Fruit fly (Drosophila melanogaster) whole organism, embryonic: Measurements from ENCODE around the gene CG13603.

Source experiments
- Atf-2 ChIP-seq: fragments of 200-800 bp; sonication (Bioruptor generic); optimal IDR thresholded peaks from 2 replicates; lab custom pipeline; 2016; ENCODE audit warnings: missing biosample characterization, missing genetic modification characterization
- CG11247 ChIP-seq: fragments of 200-800 bp; sonication (Bioruptor generic); IDR thresholded peaks from 2 replicates; pipeline ENCODE4 v1.3.6; 2022; ENCODE audit warnings: missing biosample characterization, missing genetic modification characterization
- CG11696 ChIP-seq: fragments of 200-800 bp; sonication (Bioruptor generic); IDR thresholded peaks from 2 replicates; pipeline ENCODE4 v1.3.6; 2022; ENCODE audit warnings: missing biosample characterization, missing genetic modification characterization
- CG13296 ChIP-seq: fragments of 200-800 bp; sonication (Bioruptor generic); optimal IDR thresholded peaks from 3 replicates; lab custom pipeline; 2018; ENCODE audit warnings: missing biosample characterization, mild to moderate bottlenecking, missing genetic modification characterization
- CG17186 ChIP-seq: fragments of 200-800 bp; sonication (Bioruptor generic); optimal IDR thresholded peaks from 3 replicates; lab custom pipeline; 2017; ENCODE audit warnings: missing biosample characterization, missing genetic modification reagents, missing genetic modification characterization
- CG17568 ChIP-seq: fragments of 200-800 bp; sonication (Bioruptor generic); optimal IDR thresholded peaks from 2 replicates; lab custom pipeline; 2018; ENCODE audit warnings: missing biosample characterization, mild to moderate bottlenecking, missing genetic modification characterization, moderate library complexity
- CG18764 ChIP-seq: fragments of 200-800 bp; sonication (Bioruptor generic); optimal IDR thresholded peaks from 3 replicates; lab custom pipeline; 2016; ENCODE audit warnings: missing biosample characterization, missing genetic modification characterization
- CG2199 ChIP-seq: fragments of 200-800 bp; sonication (Bioruptor generic); IDR thresholded peaks from 3 replicates; pipeline ENCODE4 v1.3.6; 2022; ENCODE audit warnings: missing biosample characterization, missing genetic modification characterization
- CG31441 ChIP-seq: fragments of 200-800 bp; sonication (Bioruptor generic); IDR thresholded peaks from 2 replicates; pipeline ENCODE4 v1.3.6; 2022; ENCODE audit warnings: missing biosample characterization, missing genetic modification characterization
- CG4707 ChIP-seq: fragments of 200-800 bp; sonication (Bioruptor generic); optimal IDR thresholded peaks from 2 replicates; lab custom pipeline; 2018; ENCODE audit warnings: missing biosample characterization, mild to moderate bottlenecking, missing genetic modification characterization, moderate library complexity
- CG5953 ChIP-seq: fragments of 200-800 bp; sonication (Bioruptor generic); IDR thresholded peaks from 2 replicates; pipeline ENCODE4 v1.3.6; 2022; ENCODE audit warnings: missing biosample characterization, missing genetic modification characterization
- CG6854 ChIP-seq: fragments of 200-800 bp; sonication (Bioruptor generic); optimal IDR thresholded peaks from 3 replicates; lab custom pipeline; 2017; ENCODE audit warnings: missing biosample characterization, mild to moderate bottlenecking, missing genetic modification characterization
- CG7271 ChIP-seq: fragments of 200-800 bp; sonication (Bioruptor generic); optimal IDR thresholded peaks from 2 replicates; lab custom pipeline; 2018; ENCODE audit warnings: missing biosample characterization, mild to moderate bottlenecking, missing genetic modification characterization, moderate library complexity
- CG7839 ChIP-seq: fragments of 200-800 bp; sonication (Bioruptor generic); optimal IDR thresholded peaks from 3 replicates; lab custom pipeline; 2018; ENCODE audit warnings: missing biosample characterization, mild to moderate bottlenecking, missing genetic modification characterization, moderate library complexity
- CG8089 ChIP-seq: fragments of 200-800 bp; sonication (Bioruptor generic); optimal IDR thresholded peaks from 3 replicates; lab custom pipeline; 2016; ENCODE audit warnings: missing biosample characterization, missing genetic modification characterization
- CG8944 ChIP-seq: fragments of 200-800 bp; sonication (Bioruptor generic); optimal IDR thresholded peaks from 3 replicates; lab custom pipeline; 2016; ENCODE audit warnings: missing biosample characterization, missing genetic modification characterization
- CG9437 ChIP-seq: fragments of 200-800 bp; sonication (Bioruptor generic); optimal IDR thresholded peaks from 2 replicates; lab custom pipeline; 2018; ENCODE audit warnings: missing biosample characterization, mild to moderate bottlenecking, missing genetic modification characterization
- CG9797 ChIP-seq: fragments of 200-800 bp; sonication (Bioruptor generic); optimal IDR thresholded peaks from 3 replicates; lab custom pipeline; 2018; ENCODE audit warnings: missing biosample characterization, mild to moderate bottlenecking, missing genetic modification characterization
- CG9876 ChIP-seq: fragments of 200-800 bp; sonication (Bioruptor generic); optimal IDR thresholded peaks from 2 replicates; lab custom pipeline; 2016; ENCODE audit warnings: missing biosample characterization, missing genetic modification characterization
- CG9932 ChIP-seq: fragments of 200-800 bp; sonication (Bioruptor generic); IDR thresholded peaks from 2 replicates; pipeline ENCODE4 v1.3.6; 2022; ENCODE audit warnings: missing biosample characterization, missing genetic modification characterization
- CTCF ChIP-seq: fragments of 200-800 bp; sonication (Bioruptor generic); optimal IDR thresholded peaks from 2 replicates; lab custom pipeline; 2017; ENCODE audit warnings: missing biosample characterization, mild to moderate bottlenecking, missing genetic modification characterization, moderate library complexity
- Ets65A ChIP-seq: fragments of 200-800 bp; sonication (Bioruptor generic); peaks from one replicate; lab custom pipeline; 2016; ENCODE audit warnings: missing biosample characterization, missing genetic modification characterization
- Ets97D ChIP-seq: fragments of 200-800 bp; sonication (Bioruptor generic); optimal IDR thresholded peaks from 3 replicates; lab custom pipeline; 2016; ENCODE audit warnings: missing biosample characterization, missing genetic modification characterization
- Fer3 ChIP-seq: fragments of 200-800 bp; sonication (Bioruptor generic); optimal IDR thresholded peaks from 2 replicates; lab custom pipeline; 2018; ENCODE audit warnings: missing biosample characterization, mild to moderate bottlenecking, missing genetic modification characterization, moderate library complexity
- Hr3 ChIP-seq: fragments of 200-800 bp; sonication (Bioruptor generic); optimal IDR thresholded peaks from 3 replicates; lab custom pipeline; 2016; ENCODE audit warnings: missing biosample characterization, missing genetic modification characterization
- Hr78 ChIP-seq, 2 experiments: fragments of 200-800 bp in 1 of 2; fragments of >200 bp in 1 of 2; sonication (Bioruptor generic) in 1 of 2; optimal IDR thresholded peaks; 2 replicates each; lab custom pipeline; 2017 to 2019; ENCODE audit warnings: missing biosample characterization in 2 of 2, missing genetic modification characterization in 2 of 2, mild to moderate bottlenecking in 1 of 2, moderate library complexity in 1 of 2
- Med ChIP-seq: fragments of 200-800 bp; sonication (Bioruptor generic); peaks from one replicate; lab custom pipeline; 2016; ENCODE audit warnings: missing biosample characterization, missing genetic modification characterization, mild to moderate bottlenecking, inconsistent platforms, moderate library complexity
- Nf-YB ChIP-seq: fragments of 200-800 bp; sonication (Bioruptor generic); optimal IDR thresholded peaks from 3 replicates; lab custom pipeline; 2019; ENCODE audit warnings: missing biosample characterization, mild to moderate bottlenecking, missing genetic modification characterization, moderate library complexity
- Oaz ChIP-seq: fragments of 200-800 bp; sonication (Bioruptor generic); IDR thresholded peaks from 2 replicates; pipeline ENCODE4 v1.3.6; 2022; ENCODE audit warnings: missing biosample characterization, missing genetic modification characterization
- Opbp ChIP-seq: fragments of 200-800 bp; sonication (Bioruptor generic); IDR thresholded peaks from 3 replicates; pipeline ENCODE4 v1.3.6; 2022; ENCODE audit warnings: missing biosample characterization, missing genetic modification characterization; ENCODE audit not compliant: partially characterized antibody
- Sin3A ChIP-seq: fragments of >200 bp; optimal IDR thresholded peaks from 2 replicates; lab custom pipeline; 2018
- Six4 ChIP-seq: fragments of 200-800 bp; sonication (Bioruptor generic); optimal IDR thresholded peaks from 2 replicates; lab custom pipeline; 2016; ENCODE audit warnings: missing biosample characterization, missing genetic modification characterization
- abd-A ChIP-seq: fragments of 200-800 bp; sonication (Bioruptor generic); optimal IDR thresholded peaks from 3 replicates; lab custom pipeline; 2019; ENCODE audit warnings: missing biosample characterization, mild to moderate bottlenecking, missing genetic modification characterization, moderate library complexity
- ara ChIP-seq: fragments of 200-800 bp; sonication (Bioruptor generic); IDR thresholded peaks from 2 replicates; pipeline ENCODE4 v1.3.6; 2022; ENCODE audit warnings: missing biosample characterization, missing genetic modification characterization
- cad ChIP-seq: fragments of >200 bp; optimal IDR thresholded peaks from 2 replicates; lab custom pipeline; 2017; ENCODE audit warnings: missing biosample characterization, missing genetic modification characterization
- da ChIP-seq: fragments of 200-800 bp; sonication (Bioruptor generic); optimal IDR thresholded peaks from 2 replicates; lab custom pipeline; 2016; ENCODE audit warnings: missing biosample characterization, missing genetic modification characterization
- en ChIP-seq: fragments of 200-800 bp; sonication (Bioruptor generic); optimal IDR thresholded peaks from 2 replicates; lab custom pipeline; 2016; ENCODE audit warnings: missing biosample characterization, missing genetic modification characterization
- eve ChIP-seq, 2 experiments: fragments of >200 bp; optimal IDR thresholded peaks; 2 replicates each; lab custom pipeline; 2017; ENCODE audit warnings: missing biosample characterization in 2 of 2, missing genetic modification characterization in 2 of 2
- gcm ChIP-seq: fragments of 200-800 bp; sonication (Bioruptor generic); optimal IDR thresholded peaks from 2 replicates; lab custom pipeline; 2019; ENCODE audit warnings: missing biosample characterization, mild to moderate bottlenecking, missing genetic modification characterization, moderate library complexity
- gro ChIP-seq: fragments of 200-800 bp; sonication (Bioruptor generic); optimal IDR thresholded peaks from 2 replicates; lab custom pipeline; 2016; ENCODE audit warnings: missing biosample characterization, missing genetic modification characterization
- her ChIP-seq: fragments of 200-800 bp; sonication (Bioruptor generic); optimal IDR thresholded peaks from 2 replicates; lab custom pipeline; 2016; ENCODE audit warnings: missing biosample characterization, missing genetic modification characterization
- kay ChIP-seq: fragments of 200-800 bp; sonication (Bioruptor generic); optimal IDR thresholded peaks from 2 replicates; lab custom pipeline; 2016; ENCODE audit warnings: missing biosample characterization, missing genetic modification characterization
- pnt ChIP-seq: fragments of 200-800 bp; sonication (Bioruptor generic); optimal IDR thresholded peaks from 3 replicates; lab custom pipeline; 2016; ENCODE audit warnings: missing biosample characterization, missing genetic modification characterization
- psq ChIP-seq: fragments of 200-800 bp; sonication (Bioruptor generic); optimal IDR thresholded peaks from 2 replicates; lab custom pipeline; 2017; ENCODE audit warnings: missing biosample characterization, missing genetic modification characterization
- pzg ChIP-seq: fragments of 200-800 bp; sonication (Bioruptor generic); optimal IDR thresholded peaks from 3 replicates; lab custom pipeline; 2018; ENCODE audit warnings: missing biosample characterization, mild to moderate bottlenecking, missing genetic modification characterization, moderate library complexity
- run ChIP-seq: fragments of 200-800 bp; sonication (Bioruptor generic); optimal IDR thresholded peaks from 3 replicates; lab custom pipeline; 2018; ENCODE audit warnings: missing biosample characterization, mild to moderate bottlenecking, missing genetic modification characterization
- sima ChIP-seq: fragments of 200-800 bp; sonication (Bioruptor generic); optimal IDR thresholded peaks from 2 replicates; lab custom pipeline; 2016; ENCODE audit warnings: missing biosample characterization, missing genetic modification characterization
- trh ChIP-seq: fragments of 200-800 bp; sonication (Bioruptor generic); optimal IDR thresholded peaks from 2 replicates; lab custom pipeline; 2016; ENCODE audit warnings: missing biosample characterization, missing genetic modification characterization
- unpg ChIP-seq: fragments of 200-800 bp; sonication (Bioruptor generic); optimal IDR thresholded peaks from 3 replicates; lab custom pipeline; 2018; ENCODE audit warnings: missing biosample characterization, mild to moderate bottlenecking, missing genetic modification characterization, moderate library complexity
- vvl ChIP-seq: fragments of 200-800 bp; sonication (Bioruptor generic); IDR thresholded peaks from 2 replicates; pipeline ENCODE4 v1.3.6; 2022; ENCODE audit warnings: missing biosample characterization, missing genetic modification characterization

CG13603 gene

DNA sequence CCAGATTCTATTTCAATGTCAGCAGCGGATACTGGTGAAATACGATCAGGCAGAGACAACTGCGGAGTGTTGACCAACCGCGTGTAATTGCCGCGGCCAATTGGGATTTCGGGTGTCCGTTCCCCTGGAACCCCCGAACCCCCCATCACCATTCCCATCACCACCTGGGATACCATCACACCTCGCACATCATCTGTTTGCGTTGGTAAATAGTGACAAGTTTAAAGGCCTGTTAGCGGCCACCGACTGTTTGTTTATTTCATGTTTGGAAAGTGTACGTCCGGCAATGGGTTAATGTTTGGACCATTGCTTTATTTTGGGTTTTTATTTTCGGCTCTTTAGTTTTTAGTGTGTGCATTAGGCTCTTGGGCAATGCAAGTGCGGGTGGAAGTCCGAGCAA lies 39.4 kb downstream of the CG13603 start (continued):
- no peak for TF ChIP-seq da (GFP tag; lab: Kevin White, UChicago)
- TF ChIP-seq CG9437 (GFP tag; lab: Kevin White, UChicago): no peak
- TF ChIP-seq CG9876 (GFP tag; lab: Kevin White, UChicago): no peak
- TF ChIP-seq CG4707 (GFP tag; lab: Kevin White, UChicago): peak; percentile 54
- TF ChIP-seq CG9932 (GFP tag; lab: Robert Waterston, UW): 0 out of 2 replicates have a peak, but pooled peaks have one; percentile 11

DNA sequence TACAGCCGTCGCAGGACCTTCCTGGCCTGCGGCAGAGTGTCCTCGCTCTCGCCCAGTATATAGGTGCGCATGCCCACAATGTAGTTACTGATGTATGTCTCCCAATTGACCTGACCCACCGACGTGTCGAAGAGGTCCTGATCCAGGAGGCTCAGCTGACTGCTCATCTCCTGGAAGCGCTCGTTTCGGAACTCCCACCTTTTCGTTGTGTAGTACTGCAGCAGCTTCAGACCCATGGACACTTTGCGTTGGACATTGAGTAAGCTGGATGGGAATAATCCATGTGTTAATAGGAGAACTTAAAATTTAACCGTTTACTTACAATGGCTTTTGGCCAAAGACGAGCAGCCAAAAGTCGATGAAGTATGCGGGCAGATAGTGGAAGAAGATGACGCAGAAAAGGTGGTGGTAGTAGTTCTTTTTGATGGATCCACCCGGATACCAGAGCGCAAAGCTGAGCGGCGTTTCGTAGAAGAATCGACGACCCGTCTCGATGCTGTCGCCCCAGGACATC lies 42.5 kb downstream of the CG13603 start:
- TF ChIP-seq CG6854 (peak; percentile 29), Med (peak; percentile 50), Ets65A (GFP tag; lab: Kevin White, UChicago) (peak; percentile 92), Oaz (0 out of 2 replicates have a peak, but pooled peaks have one; percentile 9), kay (GFP tag; lab: Kevin White, UChicago) (no peak), run (tag; lab: Kevin White, UChicago) (no peak), gcm (GFP tag; lab: Kevin White, UChicago) (no peak), eve (GFP tag; optimal IDR thresholded peaks at IDR 0.05; lab: Kevin White, UChicago) (peak in 1 of 2 experiments; percentile 5), CG5953 (GFP tag; lab: Robert Waterston, UW) (0 out of 2 replicates have a peak, but pooled peaks have one; percentile 37), pnt (GFP tag; lab: Kevin White, UChicago) (peak; percentile 25)

DNA sequence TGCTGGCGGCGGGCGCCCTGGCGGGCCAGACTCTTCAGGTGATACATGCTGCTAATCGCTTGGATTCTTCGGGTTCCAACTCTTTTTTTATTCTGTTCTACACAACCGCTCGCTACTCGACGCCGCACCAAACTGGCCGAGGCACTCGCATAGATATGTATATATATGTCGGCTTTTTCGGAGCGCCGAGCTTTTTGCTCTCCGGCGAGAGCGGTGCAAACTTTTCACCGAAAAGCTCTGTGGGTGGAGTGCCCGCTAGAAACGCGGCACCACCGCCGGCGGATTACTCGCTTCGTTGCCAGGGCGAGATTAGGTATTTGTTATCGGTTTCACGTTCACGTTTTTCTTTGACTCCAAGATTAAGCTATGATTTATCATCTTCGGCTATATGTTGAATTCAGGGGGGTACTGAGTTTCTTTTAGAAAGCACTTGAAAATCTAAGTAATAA lies 43.4 kb downstream of the CG13603 start, which contains the start of gene Gdh:
Gdh (minus strand) TSS at position 137 of the 449 bp plus-strand sequence.
- peak; percentile 17 for TF ChIP-seq pzg (GFP tag; lab: Kevin White, UChicago)
- TF ChIP-seq CG9797 (GFP tag; lab: Kevin White, UChicago): no peak
- TF ChIP-seq CG8944: no peak
- no peak for TF ChIP-seq Atf-2
- TF ChIP-seq unpg (GFP tag; lab: Kevin White, UChicago): no peak
- no peak for TF ChIP-seq Six4
- TF ChIP-seq Hr3 (GFP tag; lab: Kevin White, UChicago): no peak
- no peak for TF ChIP-seq CG11247 (GFP tag; lab: Robert Waterston, UW)
- TF ChIP-seq CG11696 (GFP tag; lab: Robert Waterston, UW): peak; percentile 49; the same call in 1 of the 2 replicates
- peak; percentile 3 for TF ChIP-seq her (GFP tag; lab: Kevin White, UChicago)
- TF ChIP-seq Ets97D (GFP tag; lab: Kevin White, UChicago): no peak
- TF ChIP-seq ara: no peak
- TF ChIP-seq CG18764 (GFP tag; lab: Kevin White, UChicago): no peak
- TF ChIP-seq CG2199 (GFP tag; lab: Robert Waterston, UW): no peak
- TF ChIP-seq psq (GFP tag; lab: Kevin White, UChicago): no peak
- TF ChIP-seq CG7271 (tag; lab: Kevin White, UChicago): no peak
- TF ChIP-seq Hr78 (GFP tag; optimal IDR thresholded peaks at IDR 0.05; lab: Kevin White, UChicago): no peak
- TF ChIP-seq vvl (GFP tag; lab: Robert Waterston, UW): peak; percentile 65
- no peak for TF ChIP-seq Sin3A (lab: Kevin White, UChicago)
- no peak for TF ChIP-seq cad (GFP tag; lab: Kevin White, UChicago)
- no peak for TF ChIP-seq CG8089
- no peak for TF ChIP-seq Fer3 (tag; lab: Kevin White, UChicago)
- no peak for TF ChIP-seq CG31441 (GFP tag; lab: Robert Waterston, UW)
- peak; percentile 35 for TF ChIP-seq gro
- TF ChIP-seq Nf-YB (GFP tag; lab: Kevin White, UChicago): no peak
- no peak for TF ChIP-seq sima (GFP tag; lab: Kevin White, UChicago)
- TF ChIP-seq Opbp: no peak
- no peak for TF ChIP-seq en (GFP tag; lab: Kevin White, UChicago)
- TF ChIP-seq abd-A (tag; lab: Kevin White, UChicago): no peak
- TF ChIP-seq CG7839: peak; percentile 21
- no peak for TF ChIP-seq trh
- peak; percentile 51 for TF ChIP-seq CG13296 (GFP tag; lab: Kevin White, UChicago)
- peak; percentile 35 for TF ChIP-seq CG17568 (GFP tag; lab: Kevin White, UChicago)
- TF ChIP-seq CG17186: no peak
- no peak for TF ChIP-seq CTCF (GFP tag; lab: Kevin White, UChicago)
